Worm (Caenorhabditis elegans): Measurements from ENCODE around the gene selt-1.2.

selt-1.2 gene

DNA sequence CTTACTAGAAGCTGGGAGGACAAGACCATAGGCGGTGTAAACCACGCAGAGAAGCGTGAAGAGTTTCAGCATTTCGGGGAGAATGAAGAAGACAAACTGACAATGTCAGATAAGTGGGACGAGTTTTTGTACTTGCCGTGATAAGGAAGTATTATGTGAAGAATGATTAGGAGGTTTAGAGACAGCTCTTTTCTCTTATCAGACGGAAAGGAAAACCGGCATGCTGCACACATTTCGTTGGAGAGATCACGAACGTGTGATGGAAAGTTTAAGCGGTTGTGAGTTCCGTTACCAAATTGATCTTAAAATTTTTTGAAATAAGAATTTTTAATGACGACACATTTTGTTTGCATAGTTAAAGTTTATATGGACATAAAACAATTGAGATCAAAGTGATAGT lies 3.5 kb upstream of the selt-1.2 start, which contains the start of gene F28H7.3:
F28H7.3 (minus strand) TSS at position 159 of the 400 bp plus-strand sequence.
- TF ChIP-seq elt-2 (tag; optimal IDR thresholded peaks at IDR 0.05) (peak; percentile 78), tbx-7 (tag; optimal IDR thresholded peaks at IDR 0.05) (no peak), ztf-16 (tag; optimal IDR thresholded peaks at IDR 0.05) (no peak)

DNA sequence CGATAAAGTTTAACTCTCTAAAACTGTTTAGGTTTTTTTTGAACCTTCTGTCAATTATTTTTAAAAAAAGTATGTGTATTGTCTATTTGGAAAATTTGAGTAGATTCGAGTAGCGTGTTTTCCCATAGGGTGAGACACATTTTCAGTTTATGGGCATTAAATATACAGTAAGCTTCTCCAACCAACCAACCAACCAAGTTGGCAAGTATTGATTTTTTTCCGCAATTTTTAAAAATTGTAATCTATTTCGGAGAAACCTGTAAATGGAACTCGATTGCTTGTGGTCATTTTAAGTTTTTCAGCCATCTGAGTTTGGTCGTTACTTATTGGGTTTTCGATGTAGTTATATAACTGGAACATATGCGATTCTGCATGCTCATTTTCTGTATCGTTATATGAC lies 2.1 kb downstream of the selt-1.2 start, which contains the start of gene srj-21:
srj-21 (plus strand) TSS at position 301 of the 400 bp plus-strand sequence.
- no peak for TF ChIP-seq pag-3 (tag; optimal IDR thresholded peaks at IDR 0.05; ENCODE audit: borderline replicate concordance)
- no peak for TF ChIP-seq sox-2 (GFP tag; IDR thresholded peaks at IDR 0.05)
- no peak for TF ChIP-seq ceh-19 (GFP tag; optimal IDR thresholded peaks at IDR 0.05)
- TF ChIP-seq ceh-30 (tag; optimal IDR thresholded peaks at IDR 0.05) = no peak
- no peak for TF ChIP-seq gmeb-2 (tag; optimal IDR thresholded peaks at IDR 0.05)
- no peak for TF ChIP-seq pha-4 (tag; optimal IDR thresholded peaks at IDR 0.05)
- no peak for TF ChIP-seq T23F11.4 (GFP tag; optimal IDR thresholded peaks at IDR 0.05)
- no peak for TF ChIP-seq hlh-8 (tag; optimal IDR thresholded peaks at IDR 0.05)
- TF ChIP-seq dve-1 (tag; optimal IDR thresholded peaks at IDR 0.05) = no peak
- TF ChIP-seq dmd-4 (tag; optimal IDR thresholded peaks at IDR 0.05; ENCODE audit: borderline replicate concordance) = no peak
- no peak for TF ChIP-seq ceh-48 (tag; optimal IDR thresholded peaks at IDR 0.05)
- no peak for TF ChIP-seq ceh-34 (tag; optimal IDR thresholded peaks at IDR 0.05)
- no peak for TF ChIP-seq unc-3 (GFP tag; conservative IDR thresholded peaks at IDR 0.05)
- no peak for TF ChIP-seq unc-3 (tag; optimal IDR thresholded peaks at IDR 0.05)
- no peak for TF ChIP-seq pros-1 (tag; optimal IDR thresholded peaks at IDR 0.05)
- no peak for TF ChIP-seq odd-2 (tag; optimal IDR thresholded peaks at IDR 0.05)
- no peak for TF ChIP-seq C08G9.2 (tag; optimal IDR thresholded peaks at IDR 0.05)
- no peak for TF ChIP-seq hlh-6 (tag; optimal IDR thresholded peaks at IDR 0.05)

DNA sequence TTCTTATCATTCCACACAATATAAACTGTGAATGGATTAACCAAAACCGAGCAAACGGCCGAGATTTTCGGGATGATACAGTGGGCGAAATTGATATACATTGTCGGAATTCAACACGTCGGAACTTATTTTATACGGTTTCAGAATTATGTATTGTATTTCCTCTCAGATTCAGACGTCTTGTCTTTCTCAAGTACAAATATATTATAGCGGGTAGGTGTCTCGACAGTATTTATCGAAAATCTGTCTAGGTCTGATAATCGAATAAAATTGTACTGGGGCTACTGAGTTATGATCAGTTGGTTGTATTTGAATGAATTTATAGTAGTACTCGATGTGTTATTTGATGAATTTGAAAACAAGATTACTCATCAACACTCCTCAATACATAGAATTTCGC lies 3.5 kb downstream of the selt-1.2 start, which contains the start of gene srj-22:
srj-22 (minus strand) TSS at position 101 of the 400 bp plus-strand sequence.
- no peak for TF ChIP-seq C08G9.2 (tag; optimal IDR thresholded peaks at IDR 0.05)
- TF ChIP-seq pha-2 (tag; optimal IDR thresholded peaks at IDR 0.05) = no peak
- TF ChIP-seq gmeb-2 (tag; optimal IDR thresholded peaks at IDR 0.05) = no peak
- no peak for TF ChIP-seq madf-2 (tag; optimal IDR thresholded peaks at IDR 0.05)
- TF ChIP-seq ahr-1 (tag; optimal IDR thresholded peaks at IDR 0.05) = no peak

- TF ChIP-seq nfya-1 (tag; optimal IDR thresholded peaks at IDR 0.05) (no peak), zip-5 (tag; optimal IDR thresholded peaks at IDR 0.05) (no peak), fax-1 (tag; optimal IDR thresholded peaks at IDR 0.05) (no peak), rnt-1 (tag; optimal IDR thresholded peaks at IDR 0.05) (no peak)
Measured at ce11 chrV:10741357-10741756, 5.8 kb downstream of the selt-1.2 start, which contains the start of gene ZC302.3. Gene ZC302.3 (minus strand): TSS chrV:10741457.

- TF ChIP-seq C08G9.2 (tag; optimal IDR thresholded peaks at IDR 0.05) (peak; percentile 74), unc-55 (GFP tag; optimal IDR thresholded peaks at IDR 0.05) (no peak), ets-4 (tag; optimal IDR thresholded peaks at IDR 0.05) (peak; percentile 28), hlh-30 (tag; optimal IDR thresholded peaks at IDR 0.05; ENCODE audit: insufficient read depth) (no peak), tbx-2 (tag; optimal IDR thresholded peaks at IDR 0.05) (peak; percentile 57), sdc-2 (tag; optimal IDR thresholded peaks at IDR 0.05) (no peak), ceh-2 (tag; optimal IDR thresholded peaks at IDR 0.05) (peak; percentile 53), ceh-19 (GFP tag; optimal IDR thresholded peaks at IDR 0.05) (no peak), pat-9 (tag; optimal IDR thresholded peaks at IDR 0.05) (no peak), fax-1 (tag; optimal IDR thresholded peaks at IDR 0.05) (peak; percentile 29), ceh-31 (tag; optimal IDR thresholded peaks at IDR 0.05) (peak; percentile 59), nfya-1 (tag; optimal IDR thresholded peaks at IDR 0.05) (no peak), tbx-7 (tag; optimal IDR thresholded peaks at IDR 0.05) (peak; percentile 34), syd-9 (tag; optimal IDR thresholded peaks at IDR 0.05) (no peak), odd-2 (tag; optimal IDR thresholded peaks at IDR 0.05) (no peak), zip-5 (tag; optimal IDR thresholded peaks at IDR 0.05) (peak; percentile 21)
Measured at ce11 chrV:10736756-10737155, 10.4 kb downstream of the selt-1.2 start, which contains the start of the genes mre-11 and wdr-5.3. Gene mre-11 (minus strand): TSS chrV:10736868. Gene wdr-5.3 (plus strand): TSS chrV:10737116.

All from whole organism, late embryonic.